Fruit fly (Drosophila melanogaster): ENCODE measurements around the gene poe.
A peak's percentile ranks its signal among the peaks of the same experiment; 100 is the strongest.

Gene poe

DNA sequence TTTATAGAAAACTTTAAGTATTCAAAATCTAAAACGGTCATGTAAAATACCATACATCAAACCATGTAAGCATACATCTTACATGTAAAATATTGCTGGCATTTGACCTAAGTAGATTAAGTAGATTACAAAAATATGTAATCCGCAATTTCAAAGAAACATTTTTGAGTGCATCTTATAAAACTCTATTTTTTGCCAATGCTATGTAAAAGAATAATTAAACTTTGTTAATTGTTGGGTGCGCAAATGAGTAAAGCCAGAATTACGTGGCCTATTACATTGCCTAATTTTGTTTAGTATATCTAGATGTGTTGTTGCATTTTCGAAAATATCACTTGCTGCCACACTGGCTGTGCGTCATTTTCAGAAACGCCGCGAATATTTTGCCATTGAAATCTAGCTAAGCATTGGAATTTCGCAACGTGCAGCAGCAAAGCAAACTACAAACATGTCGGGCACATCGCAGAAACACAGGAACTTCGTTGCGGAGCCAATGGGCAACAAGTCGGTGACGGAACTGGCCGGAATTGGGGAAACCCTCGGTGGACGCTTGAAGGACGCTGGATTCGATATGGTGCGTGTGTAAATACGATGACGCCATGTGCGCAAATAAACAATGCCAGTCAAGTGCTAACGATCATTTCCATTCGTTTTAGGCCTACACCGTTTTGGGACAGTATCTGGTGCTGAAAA lies 42.1 kb downstream of the poe start, which contains the start of gene baf:
Gene baf (plus strand): TSS at position 303 of the 693 bp plus-strand sequence.
- TF ChIP-seq CG34224 (GFP tag; IDR thresholded peaks at IDR 0.05; ENCODE audit: partially characterized antibody) (peak; percentile 22; the same call in 2 of the 3 replicates), pan (optimal IDR thresholded peaks at IDR 0.05) (no peak), pan (GFP tag; optimal IDR thresholded peaks at IDR 0.05 in 1 of 2, IDR thresholded peaks at IDR 0.05 in 1 of 2) (no peak), Aef1 (GFP tag; IDR thresholded peaks at IDR 0.05) (no peak), ken (GFP tag; IDR thresholded peaks at IDR 0.05) (no peak), so (GFP tag; IDR thresholded peaks at IDR 0.05) (peak; percentile 63; the same call in 1 of the 3 replicates), CG10462 (GFP tag; optimal IDR thresholded peaks at IDR 0.05) (no peak), CG18764 (GFP tag; optimal IDR thresholded peaks at IDR 0.05) (no peak), dm (GFP tag; optimal IDR thresholded peaks at IDR 0.05) (peak; percentile 17), Abd-B (GFP tag; optimal IDR thresholded peaks at IDR 0.05) (no peak), Lhr (GFP tag; optimal IDR thresholded peaks at IDR 0.05) (peak; percentile 60), kay (GFP tag; optimal IDR thresholded peaks at IDR 0.05) (peak; percentile 84), nmo (GFP tag; optimal IDR thresholded peaks at IDR 0.05) (peak; percentile 7), Myb (GFP tag; optimal IDR thresholded peaks at IDR 0.05) (peak; percentile 90), ftz-f1 (GFP tag; optimal IDR thresholded peaks at IDR 0.05) (peak; percentile 37), CG42726 (GFP tag; IDR thresholded peaks at IDR 0.05; ENCODE audit: partially characterized antibody) (peak; percentile 4; the same call in 1 of the 2 replicates), CG3726 (GFP tag; IDR thresholded peaks at IDR 0.05) (no peak), phol (tag; optimal IDR thresholded peaks at IDR 0.05) (peak; percentile 20), Scr (GFP tag; IDR thresholded peaks at IDR 0.05; ENCODE audit: partially characterized antibody) (0 out of 2 replicates have a peak, but pooled peaks have one; percentile 11), rib (GFP tag; IDR thresholded peaks at IDR 0.05) (peak; percentile 52; the same call in 1 of the 2 replicates), CG34422 (GFP tag; IDR thresholded peaks at IDR 0.05) (peak; percentile 47; the same call in 1 of the 3 replicates), CG31441 (GFP tag; IDR thresholded peaks at IDR 0.05) (no peak), Dp (GFP tag; optimal IDR thresholded peaks at IDR 0.05) (peak; percentile 62), eyg (GFP tag; optimal IDR thresholded peaks at IDR 0.05) (peak; percentile 10), CG13296 (GFP tag; optimal IDR thresholded peaks at IDR 0.05) (peak; percentile 34), CG10267 (tag; optimal IDR thresholded peaks at IDR 0.05) (peak; percentile 26), caup (GFP tag; optimal IDR thresholded peaks at IDR 0.05; ENCODE audit: severe bottlenecking) (no peak), Med (GFP tag) (peak; percentile 81), CoRest (tag; optimal IDR thresholded peaks at IDR 0.05) (peak; percentile 9), E2f2 (GFP tag; IDR thresholded peaks at IDR 0.05) (peak; percentile 68), gfzf (GFP tag; optimal IDR thresholded peaks at IDR 0.05) (peak; percentile 85), Hr78 (GFP tag; optimal IDR thresholded peaks at IDR 0.05) (no peak), D (optimal IDR thresholded peaks at IDR 0.05) (peak; percentile 42), D (GFP tag; optimal IDR thresholded peaks at IDR 0.05) (no peak), nerfin-1 (tag; optimal IDR thresholded peaks at IDR 0.05) (peak; percentile 92), Bgb (GFP tag; IDR thresholded peaks at IDR 0.05; ENCODE audit: partially characterized antibody) (peak; percentile 63), CG15514 (GFP tag; optimal IDR thresholded peaks at IDR 0.05) (no peak), nom (GFP tag; optimal IDR thresholded peaks at IDR 0.05) (peak; percentile 59), CG11560 (tag; IDR thresholded peaks at IDR 0.05) (no peak), CG9797 (GFP tag; optimal IDR thresholded peaks at IDR 0.05) (peak; percentile 73), BtbVII (GFP tag; optimal IDR thresholded peaks at IDR 0.05) (peak; percentile 13), CG10565 (GFP tag; optimal IDR thresholded peaks at IDR 0.05) (no peak), pzg (GFP tag; optimal IDR thresholded peaks at IDR 0.05) (peak; percentile 61), CG14014 (GFP tag; IDR thresholded peaks at IDR 0.05) (no peak), NfI (GFP tag; optimal IDR thresholded peaks at IDR 0.05) (no peak), amos (GFP tag; IDR thresholded peaks at IDR 0.05; ENCODE audit: partially characterized antibody) (peak; percentile 60; the same call in 1 of the 2 replicates), MESR4 (GFP tag; optimal IDR thresholded peaks at IDR 0.05) (peak; percentile 71), stwl (tag; optimal IDR thresholded peaks at IDR 0.05) (peak; percentile 36)
